Worm (Caenorhabditis elegans) whole organism, L1 larva: ENCODE results near the gene C17E7.13.

ENCODE experiments used
- Y116A8C.19 ChIP-seq: sonication (generic microtip); optimal IDR thresholded peaks from 2 replicates; lab custom pipeline; 2016; ENCODE audit warnings: missing compliant biosample characterization, missing genetic modification characterization, borderline replicate concordance
- ama-1 ChIP-seq: fragments of 150-350 bp; optimal IDR thresholded peaks from 2 replicates; lab custom pipeline; 2014
- blmp-1 ChIP-seq: fragments of 150-350 bp; optimal IDR thresholded peaks from 2 replicates; lab custom pipeline; 2014; ENCODE audit warnings: missing biosample characterization, missing genetic modification characterization
- ceh-82 ChIP-seq, 3 experiments: fragments of 150-350 bp in 1 of 3; sonication (generic microtip) in 2 of 3; optimal IDR thresholded peaks; 2 replicates each; lab custom pipeline; 2014 to 2017; ENCODE audit warnings: missing biosample characterization in 3 of 3, missing genetic modification characterization in 3 of 3
- mdl-1 ChIP-seq, 2 experiments: fragments of 150-350 bp; optimal IDR thresholded peaks; 2 replicates each; lab custom pipeline; 2014 to 2017; ENCODE audit warnings: missing biosample characterization in 2 of 2, missing genetic modification characterization in 2 of 2, inconsistent platforms in 1 of 2
- mep-1 ChIP-seq: fragments of 150-350 bp; optimal IDR thresholded peaks from 2 replicates; lab custom pipeline; 2014; ENCODE audit warnings: missing biosample characterization, missing genetic modification characterization
- nhr-12 ChIP-seq: sonication (generic microtip); optimal IDR thresholded peaks from 2 replicates; lab custom pipeline; 2017; ENCODE audit warnings: missing biosample characterization, missing genetic modification characterization
- snpc-4 ChIP-seq: fragments of 150-350 bp; optimal IDR thresholded peaks from 2 replicates; lab custom pipeline; 2014; ENCODE audit warnings: missing biosample characterization, missing genetic modification characterization
- ztf-4 ChIP-seq: fragments of 150-350 bp; optimal IDR thresholded peaks from 2 replicates; lab custom pipeline; 2014; ENCODE audit warnings: missing biosample characterization, missing genetic modification characterization

- TF ChIP-seq ama-1 (lab: Kevin White, UChicago) (no peak), nhr-12 (tag; lab: Kevin White, UChicago) (no peak), snpc-4 (tag; lab: Kevin White, UChicago) (no peak), ceh-82 (tag; optimal IDR thresholded peaks at IDR 0.05; lab: Kevin White, UChicago) (no peak), Y116A8C.19 (tag; lab: Kevin White, UChicago) (no peak), mdl-1 (tag; optimal IDR thresholded peaks at IDR 0.05; lab: Kevin White, UChicago) (no peak), blmp-1 (tag; lab: Kevin White, UChicago) (no peak), ztf-4 (tag; lab: Kevin White, UChicago) (no peak), mep-1 (tag; lab: Kevin White, UChicago) (no peak)
Observed at ce11 chrV:3855916-3856315, 33.2 kb downstream of the C17E7.13 start.
